Worm (Caenorhabditis elegans) whole organism, L1 larva: ENCODE measurements around the gene srbc-62.

Experiments
- ama-1 ChIP-seq: fragments of 150-350 bp; optimal IDR thresholded peaks from 2 replicates; lab custom pipeline; 2014
- blmp-1 ChIP-seq: fragments of 150-350 bp; optimal IDR thresholded peaks from 2 replicates; lab custom pipeline; 2014; ENCODE audit warnings: missing biosample characterization, missing genetic modification characterization
- ceh-63 ChIP-seq: fragments of 200-800 bp; sonication (Bioruptor generic); optimal IDR thresholded peaks from 2 replicates; lab custom pipeline; 2018; ENCODE audit warnings: mild to moderate bottlenecking, missing genetic modification characterization, missing compliant biosample characterization
- ceh-88 ChIP-seq: fragments of 200-800 bp; sonication (Bioruptor generic); IDR thresholded peaks from 2 replicates; pipeline ENCODE4 v1.3.6; 2022; ENCODE audit warnings: missing genetic modification characterization, missing compliant biosample characterization
- ceh-90 ChIP-seq: sonication (generic microtip); optimal IDR thresholded peaks from 2 replicates; lab custom pipeline; 2016; ENCODE audit warnings: missing genetic modification characterization, missing compliant biosample characterization
- ces-1 ChIP-seq: fragments of 150-350 bp; optimal IDR thresholded peaks from 2 replicates; lab custom pipeline; 2014; ENCODE audit warnings: missing biosample characterization, missing genetic modification reagents, missing genetic modification characterization
- dsc-1 ChIP-seq: sonication (generic microtip); optimal IDR thresholded peaks from 2 replicates; lab custom pipeline; 2016; ENCODE audit warnings: mild to moderate bottlenecking, missing genetic modification characterization, missing compliant biosample characterization
- egl-13 ChIP-seq: sonication (generic microtip); optimal IDR thresholded peaks from 2 replicates; lab custom pipeline; 2016; ENCODE audit warnings: missing genotype, missing genetic modification reagents, missing genetic modification characterization, missing compliant biosample characterization
- egl-27 ChIP-seq, 2 experiments: fragments of 150-350 bp in 1 of 2; sonication (generic microtip); optimal IDR thresholded peaks; 3 replicates each; lab custom pipeline; 2017 to 2018; ENCODE audit warnings: missing biosample characterization in 2 of 2, missing genetic modification characterization in 2 of 2, missing genetic modification reagents in 2 of 2
- ets-5 ChIP-seq: fragments of 200-800 bp; sonication (Bioruptor generic); IDR thresholded peaks from 2 replicates; pipeline ENCODE4 v1.3.6; 2022; ENCODE audit warnings: missing genetic modification characterization, missing compliant biosample characterization
- fkh-10 ChIP-seq: sonication (generic microtip); optimal IDR thresholded peaks from 2 replicates; lab custom pipeline; 2017; ENCODE audit warnings: missing biosample characterization, missing genetic modification reagents, missing genetic modification characterization
- fkh-8 ChIP-seq: sonication (generic microtip); optimal IDR thresholded peaks from 2 replicates; lab custom pipeline; 2016; ENCODE audit warnings: mild to moderate bottlenecking, missing genetic modification characterization, missing compliant biosample characterization
- fos-1 ChIP-seq: fragments of 150-350 bp; optimal IDR thresholded peaks from 2 replicates; lab custom pipeline; 2014; ENCODE audit warnings: missing biosample characterization, missing genetic modification characterization
- grh-1 ChIP-seq: fragments of 200-800 bp; sonication (Bioruptor generic); IDR thresholded peaks from 2 replicates; pipeline ENCODE4 v1.3.6; 2022; ENCODE audit warnings: missing genetic modification reagents, missing genetic modification characterization, missing compliant biosample characterization
- hlh-17 ChIP-seq: fragments of 200-800 bp; sonication (Bioruptor generic); optimal IDR thresholded peaks from 2 replicates; lab custom pipeline; 2018; ENCODE audit warnings: missing genetic modification characterization, mild to moderate bottlenecking, missing compliant biosample characterization, moderate library complexity, borderline replicate concordance
- hlh-4 ChIP-seq: sonication (generic microtip); optimal IDR thresholded peaks from 2 replicates; lab custom pipeline; 2016; ENCODE audit warnings: mild to moderate bottlenecking, missing genetic modification characterization, missing compliant biosample characterization
- lin-13 ChIP-seq: fragments of 150-350 bp; optimal IDR thresholded peaks from 2 replicates; lab custom pipeline; 2014; ENCODE audit warnings: missing biosample characterization, missing genetic modification reagents, missing genetic modification characterization
- lin-14 ChIP-seq: fragments of 200-800 bp; sonication (Bioruptor generic); optimal IDR thresholded peaks from 2 replicates; lab custom pipeline; 2018; ENCODE audit warnings: mild to moderate bottlenecking, missing genetic modification characterization, moderate library complexity, missing compliant biosample characterization
- lin-35 ChIP-seq, 2 experiments: fragments of 150-350 bp; optimal IDR thresholded peaks; 2 replicates each; lab custom pipeline; 2014; ENCODE audit warnings: missing biosample characterization in 2 of 2, missing genetic modification characterization in 2 of 2, missing genetic modification reagents in 2 of 2
- mdl-1 ChIP-seq, 2 experiments: fragments of 150-350 bp; optimal IDR thresholded peaks; 2 replicates each; lab custom pipeline; 2014 to 2017; ENCODE audit warnings: missing biosample characterization in 2 of 2, missing genetic modification characterization in 2 of 2, inconsistent platforms in 1 of 2
- mef-2 ChIP-seq: fragments of 150-350 bp; optimal IDR thresholded peaks from 2 replicates; lab custom pipeline; 2014; ENCODE audit warnings: missing biosample characterization, missing genetic modification characterization
- nhr-11 ChIP-seq: fragments of 150-350 bp; optimal IDR thresholded peaks from 2 replicates; lab custom pipeline; 2014; ENCODE audit warnings: missing biosample characterization, missing genetic modification characterization
- nhr-12 ChIP-seq: sonication (generic microtip); optimal IDR thresholded peaks from 2 replicates; lab custom pipeline; 2017; ENCODE audit warnings: missing biosample characterization, missing genetic modification characterization
- nhr-71 ChIP-seq: sonication (generic microtip); optimal IDR thresholded peaks from 2 replicates; lab custom pipeline; 2016; ENCODE audit warnings: mild to moderate bottlenecking, missing genetic modification characterization, moderate library complexity, missing compliant biosample characterization
- nhr-77 ChIP-seq: fragments of 150-350 bp; optimal IDR thresholded peaks from 2 replicates; lab custom pipeline; 2014; ENCODE audit warnings: missing biosample characterization, missing genetic modification characterization
- nhr-84 ChIP-seq: sonication (generic microtip); optimal IDR thresholded peaks from 2 replicates; lab custom pipeline; 2017; ENCODE audit warnings: missing biosample characterization, missing genetic modification characterization
- pag-3 ChIP-seq: sonication (generic microtip); optimal IDR thresholded peaks from 2 replicates; lab custom pipeline; 2017; ENCODE audit warnings: missing genetic modification characterization, mild to moderate bottlenecking, missing compliant biosample characterization, antibody characterized with exemption, borderline replicate concordance; ENCODE audit not compliant: insufficient read depth
- skn-1 ChIP-seq: fragments of 150-350 bp; optimal IDR thresholded peaks from 2 replicates; lab custom pipeline; 2014; ENCODE audit warnings: missing biosample characterization, missing genetic modification characterization
- snu-23 ChIP-seq: sonication (generic microtip); optimal IDR thresholded peaks from 2 replicates; lab custom pipeline; 2016; ENCODE audit warnings: missing genetic modification characterization, missing compliant biosample characterization
- tbx-2 ChIP-seq: sonication (generic microtip); optimal IDR thresholded peaks from 2 replicates; lab custom pipeline; 2016; ENCODE audit warnings: missing genetic modification characterization, missing compliant biosample characterization
- unc-130 ChIP-seq: fragments of 150-350 bp; optimal IDR thresholded peaks from 2 replicates; lab custom pipeline; 2017; ENCODE audit warnings: missing biosample characterization, missing genetic modification characterization, inconsistent platforms
- unc-30 ChIP-seq: sonication (generic microtip); optimal IDR thresholded peaks from 2 replicates; lab custom pipeline; 2017; ENCODE audit warnings: missing biosample characterization, missing genetic modification characterization
- unc-86 ChIP-seq: sonication (generic microtip); optimal IDR thresholded peaks from 2 replicates; lab custom pipeline; 2016; ENCODE audit warnings: missing genetic modification characterization, missing compliant biosample characterization
- unc-98 ChIP-seq: fragments of 200-800 bp; sonication (Bioruptor generic); IDR thresholded peaks from 2 replicates; pipeline ENCODE4 v1.3.6; 2022; ENCODE audit warnings: missing genetic modification characterization, missing compliant biosample characterization
- xbp-1 ChIP-seq: sonication (generic microtip); optimal IDR thresholded peaks from 2 replicates; lab custom pipeline; 2016; ENCODE audit warnings: missing genetic modification characterization, missing compliant biosample characterization
- zip-4 ChIP-seq: fragments of 200-800 bp; sonication (Bioruptor generic); optimal IDR thresholded peaks from 2 replicates; lab custom pipeline; 2018; ENCODE audit warnings: mild to moderate bottlenecking, missing genetic modification characterization, moderate library complexity, missing compliant biosample characterization

srbc-62 gene

ce11 chrV:17206469-17206868 lies 11.3 kb upstream of the srbc-62 start:
- no peak for TF ChIP-seq ceh-90 (tag; lab: Kevin White, UChicago)
- no peak for TF ChIP-seq ces-1
- no peak for TF ChIP-seq zip-4
- no peak for TF ChIP-seq blmp-1
- no peak for TF ChIP-seq fkh-8 (tag; lab: Kevin White, UChicago)
- TF ChIP-seq ama-1 (lab: Kevin White, UChicago): no peak
- no peak for TF ChIP-seq unc-30 (tag; lab: Kevin White, UChicago)
- no peak for TF ChIP-seq hlh-17 (GFP tag; lab: Kevin White, UChicago)
- no peak for TF ChIP-seq unc-130 (tag; lab: Kevin White, UChicago)

DNA sequence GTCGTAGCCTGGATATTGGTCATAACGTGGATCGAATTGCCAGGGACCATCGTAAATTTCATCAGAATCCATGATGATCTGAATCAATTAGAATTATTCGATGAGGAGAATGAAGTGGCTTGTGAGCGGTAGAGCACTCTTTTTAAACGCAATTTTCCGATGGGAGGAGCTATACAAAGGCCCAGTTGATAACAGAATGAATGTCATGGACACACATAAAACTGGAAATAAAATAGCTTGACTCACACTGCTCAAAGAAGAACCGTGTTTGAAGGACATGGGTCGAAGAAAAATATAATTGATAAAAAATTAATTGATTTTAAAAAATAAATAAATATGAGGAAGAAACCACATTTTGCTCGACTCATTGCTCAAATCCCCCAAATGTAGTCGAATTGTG lies 9.7 kb upstream of the srbc-62 start, which contains the start of gene Y68A4A.13:
TSS of gene Y68A4A.13 (minus strand) at position 101 of the 400 bp plus-strand sequence.
- TF ChIP-seq nhr-71 (tag; lab: Kevin White, UChicago) (no peak), egl-27 (tag; optimal IDR thresholded peaks at IDR 0.05; lab: Kevin White, UChicago) (no peak), fkh-10 (GFP tag; lab: Kevin White, UChicago) (no peak), lin-14 (no peak), hlh-4 (tag; lab: Kevin White, UChicago) (no peak), unc-98 (GFP tag; lab: Robert Waterston, UW) (no peak), xbp-1 (no peak), ceh-63 (GFP tag; lab: Kevin White, UChicago) (no peak), nhr-12 (tag; lab: Kevin White, UChicago) (no peak), ceh-88 (GFP tag; lab: Robert Waterston, UW) (no peak)

DNA sequence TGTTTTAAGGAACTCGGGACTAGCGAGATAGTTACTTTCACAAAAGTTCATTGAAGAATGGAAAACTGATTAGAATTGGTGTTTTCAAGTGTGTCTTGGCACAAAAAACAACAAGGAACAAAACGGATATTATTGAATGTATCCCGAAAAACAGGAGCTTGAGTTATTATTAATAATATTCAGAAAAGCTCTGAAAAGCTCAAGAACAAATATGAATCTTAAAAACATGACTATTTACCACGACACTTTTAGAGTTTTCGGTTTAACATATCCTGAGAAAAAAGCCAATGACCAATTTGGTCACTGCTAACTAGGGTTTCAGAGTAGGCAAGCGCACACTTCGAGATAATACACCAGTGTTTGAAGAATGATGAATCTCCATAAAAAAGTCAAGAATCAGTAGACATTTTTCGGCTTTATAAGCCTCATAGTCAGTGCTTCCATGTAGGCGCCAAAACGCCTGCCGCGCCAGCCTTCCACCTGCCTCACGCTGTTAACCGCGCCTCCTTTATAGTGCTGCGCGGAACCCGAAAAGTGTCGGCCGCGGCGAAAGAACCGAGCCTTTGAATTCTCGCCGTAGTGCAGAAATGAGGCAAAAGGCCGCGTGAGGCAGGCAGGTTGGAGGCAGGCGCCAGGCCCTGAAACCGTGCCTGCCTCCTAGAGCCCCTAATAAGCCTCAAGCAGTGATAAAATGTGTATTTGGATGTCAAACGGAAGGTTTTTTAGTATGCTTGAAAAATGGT lies 5.6 kb upstream of the srbc-62 start, which contains the start of gene srh-236:
TSS of gene srh-236 (minus strand) at position 51 of the 743 bp plus-strand sequence.
- TF ChIP-seq nhr-77 (tag; lab: Kevin White, UChicago): no peak
- TF ChIP-seq mef-2: no peak
- TF ChIP-seq lin-13 (GFP tag; lab: Kevin White, UChicago): no peak
- TF ChIP-seq mdl-1 (tag; optimal IDR thresholded peaks at IDR 0.05; lab: Kevin White, UChicago): no peak
- TF ChIP-seq snu-23 (GFP tag; lab: Kevin White, UChicago): no peak
- no peak for TF ChIP-seq pag-3 (tag; lab: Kevin White, UChicago)
- no peak for TF ChIP-seq unc-86 (tag; lab: Kevin White, UChicago)
- TF ChIP-seq nhr-11 (tag; lab: Kevin White, UChicago): no peak
- TF ChIP-seq lin-35 (GFP tag; optimal IDR thresholded peaks at IDR 0.05; lab: Kevin White, UChicago): no peak
- TF ChIP-seq fos-1 (tag; lab: Kevin White, UChicago): no peak
- TF ChIP-seq egl-13 (tag; lab: Kevin White, UChicago): no peak
- no peak for TF ChIP-seq ets-5 (GFP tag; lab: Robert Waterston, UW)

DNA sequence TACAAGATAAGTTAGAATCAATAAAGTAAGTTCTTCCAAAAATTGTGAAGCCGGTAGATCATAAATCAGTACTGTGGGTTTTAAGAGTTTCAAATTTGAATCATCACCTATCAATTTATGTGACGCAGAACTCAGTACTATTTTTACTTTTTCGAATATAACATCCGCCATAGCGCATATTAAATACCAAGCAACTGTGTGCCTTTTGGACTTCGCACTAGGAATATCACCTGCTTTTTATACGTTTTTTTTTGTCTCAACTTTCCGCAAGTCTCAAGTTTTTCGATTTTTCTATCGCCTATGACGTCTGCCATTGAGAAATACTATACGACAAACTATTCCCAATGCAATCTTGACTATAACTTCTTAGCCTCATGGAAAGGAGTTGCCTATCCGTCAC lies 5.0 kb upstream of the srbc-62 start, which contains the start of gene srh-113:
TSS of gene srh-113 (plus strand) at position 301 of the 400 bp plus-strand sequence.
- TF ChIP-seq pag-3 (tag; lab: Kevin White, UChicago) (no peak), lin-13 (GFP tag; lab: Kevin White, UChicago) (no peak), blmp-1 (no peak), dsc-1 (tag; lab: Kevin White, UChicago) (no peak), nhr-84 (tag; lab: Kevin White, UChicago) (no peak), tbx-2 (tag; lab: Kevin White, UChicago) (no peak), snu-23 (GFP tag; lab: Kevin White, UChicago) (no peak), lin-35 (GFP tag; optimal IDR thresholded peaks at IDR 0.05; lab: Kevin White, UChicago) (no peak), skn-1 (tag; lab: Kevin White, UChicago) (no peak), fos-1 (tag; lab: Kevin White, UChicago) (no peak), grh-1 (GFP tag; lab: Robert Waterston, UW) (no peak)
- TF ChIP-seq, all 84 proteins: peak for 0
